Worm (Caenorhabditis elegans) whole organism, young adult: ENCODE results near the gene fbxa-136.

Experiments
- B0035.1 ChIP-seq: sonication (generic microtip); optimal IDR thresholded peaks from 2 replicates; lab custom pipeline; 2016; ENCODE audit warnings: missing genetic modification characterization, mild to moderate bottlenecking, missing compliant biosample characterization, missing genotype, missing genetic modification reagents
- B0261.1 ChIP-seq: sonication (generic microtip); optimal IDR thresholded peaks from 2 replicates; lab custom pipeline; 2016; ENCODE audit warnings: mild to moderate bottlenecking, missing genetic modification characterization, moderate library complexity, missing compliant biosample characterization
- C06A6.2 ChIP-seq: fragments of 200-800 bp; sonication (Bioruptor generic); conservative IDR thresholded peaks from 2 replicates; pipeline ENCODE4 v1.3.6; 2022; ENCODE audit warnings: missing genetic modification characterization, missing compliant biosample characterization
- D2030.7 ChIP-seq: fragments of 200-800 bp; sonication (Bioruptor generic); IDR thresholded peaks from 2 replicates; pipeline ENCODE4 v1.3.6; 2022; ENCODE audit warnings: missing genetic modification reagents, missing genetic modification characterization, missing compliant biosample characterization
- F33H1.4 ChIP-seq: fragments of 200-800 bp; sonication (Bioruptor generic); IDR thresholded peaks from 2 replicates; pipeline ENCODE4 v1.3.6; 2022; ENCODE audit warnings: missing genetic modification reagents, missing genetic modification characterization, missing compliant biosample characterization
- F55B11.4 ChIP-seq: sonication (generic microtip); optimal IDR thresholded peaks from 2 replicates; lab custom pipeline; 2016; ENCODE audit warnings: missing compliant biosample characterization, missing genetic modification characterization, borderline replicate concordance; ENCODE audit not compliant: insufficient read depth
- K11D2.4 ChIP-seq: fragments of 200-800 bp; sonication (Bioruptor generic); IDR thresholded peaks from 2 replicates; pipeline ENCODE4 v1.3.6; 2022; ENCODE audit warnings: missing genetic modification reagents, missing genetic modification characterization, missing compliant biosample characterization
- K12H6.12 ChIP-seq: fragments of 200-800 bp; sonication (Bioruptor generic); optimal IDR thresholded peaks from 2 replicates; lab custom pipeline; 2018; ENCODE audit warnings: mild to moderate bottlenecking, missing genetic modification characterization, missing compliant biosample characterization
- T26A5.8 ChIP-seq: sonication (generic microtip); optimal IDR thresholded peaks from 2 replicates; lab custom pipeline; 2016; ENCODE audit warnings: missing genetic modification characterization, missing compliant biosample characterization
- akir-1 ChIP-seq: fragments of 200-800 bp; sonication (Bioruptor generic); optimal IDR thresholded peaks from 2 replicates; lab custom pipeline; 2018; ENCODE audit warnings: mild to moderate bottlenecking, missing genetic modification characterization, moderate library complexity, missing compliant biosample characterization
- aptf-2 ChIP-seq: fragments of 200-800 bp; sonication (Bioruptor generic); conservative IDR thresholded peaks from 2 replicates; pipeline ENCODE4 v1.3.6; 2022; ENCODE audit warnings: missing genetic modification reagents, missing genetic modification characterization, missing compliant biosample characterization
- attf-3 ChIP-seq: fragments of 200-800 bp; sonication (Bioruptor generic); conservative IDR thresholded peaks from 2 replicates; pipeline ENCODE4 v1.3.6; 2022; ENCODE audit warnings: missing genetic modification reagents, missing genetic modification characterization, missing compliant biosample characterization
- attf-6 ChIP-seq: fragments of 200-800 bp; sonication (Bioruptor generic); IDR thresholded peaks from 2 replicates; pipeline ENCODE4 v1.3.6; 2022; ENCODE audit warnings: missing genetic modification reagents, missing genetic modification characterization, missing compliant biosample characterization
- chd-7 ChIP-seq: sonication (generic microtip); optimal IDR thresholded peaks from 2 replicates; lab custom pipeline; 2016; ENCODE audit warnings: mild to moderate bottlenecking, missing genetic modification characterization, moderate library complexity, missing compliant biosample characterization
- die-1 ChIP-seq: sonication (generic microtip); optimal IDR thresholded peaks from 2 replicates; lab custom pipeline; 2016; ENCODE audit warnings: missing genotype, mild to moderate bottlenecking, missing genetic modification characterization, missing compliant biosample characterization
- dox-1 ChIP-seq: fragments of 200-800 bp; sonication (Bioruptor generic); IDR thresholded peaks from 2 replicates; pipeline ENCODE4 v1.3.6; 2022; ENCODE audit warnings: missing genetic modification reagents, missing genetic modification characterization, missing compliant biosample characterization
- dpff-1 ChIP-seq: sonication (generic microtip); optimal IDR thresholded peaks from 2 replicates; lab custom pipeline; 2017; ENCODE audit warnings: mild to moderate bottlenecking, missing genetic modification characterization, missing compliant biosample characterization
- efl-1 ChIP-seq: fragments of 150-350 bp; optimal IDR thresholded peaks from 2 replicates; lab custom pipeline; 2014; ENCODE audit warnings: missing biosample characterization, missing genetic modification reagents, missing genetic modification characterization
- ets-4 ChIP-seq: fragments of 200-800 bp; sonication (Bioruptor generic); optimal IDR thresholded peaks from 2 replicates; lab custom pipeline; 2018; ENCODE audit warnings: mild to moderate bottlenecking, missing genetic modification characterization, missing compliant biosample characterization
- him-1 ChIP-seq: sonication (generic microtip); optimal IDR thresholded peaks from 2 replicates; lab custom pipeline; 2016; ENCODE audit warnings: missing genotype, missing genetic modification reagents, missing genetic modification characterization, missing compliant biosample characterization
- hlh-26 ChIP-seq: fragments of 200-800 bp; sonication (Bioruptor generic); conservative IDR thresholded peaks from 2 replicates; pipeline ENCODE4 v1.3.6; 2022; ENCODE audit warnings: missing genetic modification reagents, missing genetic modification characterization, missing compliant biosample characterization
- hmg-1.2 ChIP-seq: fragments of 200-800 bp; sonication (Bioruptor generic); IDR thresholded peaks from 2 replicates; pipeline ENCODE4 v1.3.6; 2022; ENCODE audit warnings: missing genetic modification reagents, missing genetic modification characterization, missing compliant biosample characterization
- hmg-20 ChIP-seq: fragments of 200-800 bp; sonication (Bioruptor generic); IDR thresholded peaks from 2 replicates; pipeline ENCODE4 v1.3.6; 2022; ENCODE audit warnings: missing genetic modification reagents, missing genetic modification characterization, missing compliant biosample characterization
- lag-1 ChIP-seq: fragments of 200-800 bp; sonication (Bioruptor generic); IDR thresholded peaks from 2 replicates; pipeline ENCODE4 v1.3.6; 2022; ENCODE audit warnings: missing genetic modification reagents, missing genetic modification characterization, missing compliant biosample characterization
- lin-26 ChIP-seq: fragments of 200-800 bp; sonication (Bioruptor generic); IDR thresholded peaks from 2 replicates; pipeline ENCODE4 v1.3.6; 2022; ENCODE audit warnings: missing genetic modification reagents, missing genetic modification characterization, missing compliant biosample characterization
- lin-35 ChIP-seq, 3 experiments: fragments of 150-350 bp in 2 of 3; sonication (generic microtip) in 1 of 3; optimal IDR thresholded peaks; 2 replicates each; lab custom pipeline; 2014 to 2018; ENCODE audit warnings: missing biosample characterization in 3 of 3, missing genetic modification characterization in 3 of 3, missing genetic modification reagents in 3 of 3
- mxl-1 ChIP-seq: sonication (generic microtip); optimal IDR thresholded peaks from 2 replicates; lab custom pipeline; 2016; ENCODE audit warnings: missing genetic modification characterization, missing compliant biosample characterization
- nfya-1 ChIP-seq: sonication (generic microtip); optimal IDR thresholded peaks from 2 replicates; lab custom pipeline; 2017; ENCODE audit warnings: antibody characterized with exemption, missing compliant biosample characterization, missing genetic modification characterization, borderline replicate concordance; ENCODE audit not compliant: insufficient read depth
- nhr-120 ChIP-seq: fragments of 200-800 bp; sonication (Bioruptor generic); IDR thresholded peaks from 2 replicates; pipeline ENCODE4 v1.3.6; 2022; ENCODE audit warnings: missing genetic modification characterization, missing compliant biosample characterization
- nhr-90 ChIP-seq: sonication (generic microtip); optimal IDR thresholded peaks from 2 replicates; lab custom pipeline; 2016; ENCODE audit warnings: missing genotype, mild to moderate bottlenecking, missing genetic modification characterization, missing compliant biosample characterization
- pbrm-1 ChIP-seq: fragments of 200-800 bp; sonication (Bioruptor generic); IDR thresholded peaks from 2 replicates; pipeline ENCODE4 v1.3.6; 2022; ENCODE audit warnings: missing genetic modification reagents, missing genetic modification characterization, missing compliant biosample characterization
- pha-4 ChIP-seq: fragments of 150-350 bp; sonication (generic microtip); optimal IDR thresholded peaks from 2 replicates; lab custom pipeline; 2014; ENCODE audit warnings: missing biosample characterization, missing genetic modification reagents, missing genetic modification characterization
- rec-8 ChIP-seq, 2 experiments: sonication (generic microtip); optimal IDR thresholded peaks; 2 replicates each; lab custom pipeline; 2016; ENCODE audit warnings: mild to moderate bottlenecking in 2 of 2, missing genetic modification characterization in 2 of 2, missing genetic modification reagents in 2 of 2, missing genotype in 2 of 2, missing biosample characterization in 1 of 2, missing compliant biosample characterization in 1 of 2, moderate library complexity in 1 of 2
- rpc-1 ChIP-seq, 2 experiments: fragments of 150-350 bp in 1 of 2; sonication (generic microtip) in 1 of 2; optimal IDR thresholded peaks; 2 replicates each; lab custom pipeline; 2014 to 2018; ENCODE audit warnings: missing biosample characterization in 1 of 2, missing genetic modification characterization in 1 of 2, missing genetic modification reagents in 1 of 2, missing genotype in 1 of 2
- sea-2 ChIP-seq: fragments of 200-800 bp; sonication (Bioruptor generic); IDR thresholded peaks from 2 replicates; pipeline ENCODE4 v1.3.6; 2022; ENCODE audit warnings: missing genetic modification characterization, missing compliant biosample characterization
- snpc-4 ChIP-seq, 5 experiments: fragments of 150-350 bp in 1 of 5; sonication (generic microtip) in 4 of 5; optimal IDR thresholded peaks; 2 replicates each; lab custom pipeline; 2014 to 2018; ENCODE audit warnings: missing genetic modification characterization in 5 of 5, missing biosample characterization in 3 of 5, antibody characterized with exemption in 2 of 5, mild to moderate bottlenecking in 2 of 5, missing compliant biosample characterization in 2 of 5, missing genotype in 2 of 5, moderate library complexity in 2 of 5, missing genetic modification reagents in 1 of 5
- unc-130 ChIP-seq: sonication (generic microtip); optimal IDR thresholded peaks from 2 replicates; lab custom pipeline; 2016; ENCODE audit warnings: missing genetic modification reagents, missing genetic modification characterization, missing compliant biosample characterization
- xnd-1 ChIP-seq: sonication (generic microtip); optimal IDR thresholded peaks from 2 replicates; lab custom pipeline; 2016; ENCODE audit warnings: missing genotype, missing genetic modification reagents, missing genetic modification characterization, missing compliant biosample characterization
- zim-3 ChIP-seq: sonication (generic microtip); optimal IDR thresholded peaks from 2 replicates; lab custom pipeline; 2017; ENCODE audit warnings: mild to moderate bottlenecking, missing genetic modification characterization, moderate library complexity, missing compliant biosample characterization
- ztf-22 ChIP-seq: fragments of 200-800 bp; sonication (Bioruptor generic); optimal IDR thresholded peaks from 2 replicates; lab custom pipeline; 2018; ENCODE audit warnings: mild to moderate bottlenecking, missing genetic modification characterization, moderate library complexity, missing compliant biosample characterization
- ztf-25 ChIP-seq: fragments of 200-800 bp; sonication (Bioruptor generic); IDR thresholded peaks from 2 replicates; pipeline ENCODE4 v1.3.6; 2022; ENCODE audit warnings: missing genetic modification reagents, missing genetic modification characterization, missing compliant biosample characterization

Gene fbxa-136

DNA sequence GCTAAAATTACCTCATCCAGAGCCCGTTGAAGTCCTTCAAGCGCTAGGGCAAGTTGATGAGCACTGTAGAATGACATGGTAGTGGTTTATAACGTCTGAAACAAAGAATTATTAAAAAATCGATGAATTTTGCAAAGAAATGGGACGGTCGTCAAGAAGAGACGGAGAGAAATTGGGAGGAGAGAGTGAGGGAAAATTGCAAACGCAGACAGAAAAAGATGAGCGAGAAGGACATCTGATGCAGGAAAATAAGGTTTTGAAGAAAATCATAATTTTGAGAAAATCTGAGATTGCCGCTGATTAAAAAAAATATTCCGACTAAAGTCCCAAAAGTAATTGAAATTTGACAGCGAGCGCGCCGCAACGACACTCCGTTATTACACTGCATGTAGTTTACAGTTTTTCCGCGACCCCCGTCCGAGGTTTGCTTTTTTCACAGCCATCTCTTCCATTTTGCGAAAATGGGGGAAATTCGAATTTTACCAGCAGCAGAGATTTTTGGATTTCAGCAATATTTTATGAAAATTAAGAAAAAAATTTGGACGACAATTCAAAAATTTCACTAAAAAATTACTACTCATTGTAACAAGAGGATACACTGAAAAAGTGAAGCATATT, 17.6 kb downstream of the fbxa-136 start, which contains the start of gene C18D4.6:
Gene C18D4.6, minus strand, starts transcription at position 97 of the 618 bp plus-strand sequence.
- TF ChIP-seq lag-1 (GFP tag; lab: Robert Waterston, UW) (no peak), attf-3 (peak; percentile 79), dpff-1 (tag; lab: Kevin White, UChicago) (no peak), xnd-1 (no peak), B0035.1 (no peak), nhr-90 (no peak), die-1 (tag; lab: Kevin White, UChicago) (no peak), ets-4 (GFP tag; lab: Kevin White, UChicago) (no peak), hmg-1.2 (GFP tag; lab: Robert Waterston, UW) (peak; percentile 91), efl-1 (no peak), sea-2 (GFP tag; lab: Robert Waterston, UW) (no peak), lin-35 (GFP tag; optimal IDR thresholded peaks at IDR 0.05; lab: Kevin White, UChicago) (peak in 1 of 3 experiments; percentile 22), chd-7 (no peak), akir-1 (no peak), mxl-1 (no peak), pha-4 (tag; lab: Kevin White, UChicago) (no peak), F33H1.4 (GFP tag; lab: Robert Waterston, UW) (no peak), T26A5.8 (tag; lab: Kevin White, UChicago) (no peak)

DNA sequence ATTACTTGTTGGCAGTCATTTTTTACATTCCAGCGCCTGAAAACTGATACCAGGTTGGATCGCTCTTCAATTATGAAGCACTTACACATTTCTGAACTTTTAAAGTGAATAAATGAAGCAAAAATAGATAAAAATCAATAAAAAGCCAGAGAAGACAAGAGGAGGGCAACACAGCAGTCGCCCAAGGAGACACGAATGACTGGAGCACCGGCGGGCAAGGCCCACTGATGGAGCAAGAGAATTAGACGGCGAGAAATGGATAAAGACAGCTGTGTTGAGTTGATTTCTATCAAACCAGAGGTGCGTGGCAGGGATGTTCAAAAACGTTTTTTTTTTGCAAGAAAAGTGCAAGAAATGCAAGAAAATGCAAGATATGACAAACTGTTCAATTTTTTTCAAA, 18.5 kb downstream of the fbxa-136 start:
- no peak for TF ChIP-seq unc-130 (GFP tag; lab: Kevin White, UChicago)

DNA sequence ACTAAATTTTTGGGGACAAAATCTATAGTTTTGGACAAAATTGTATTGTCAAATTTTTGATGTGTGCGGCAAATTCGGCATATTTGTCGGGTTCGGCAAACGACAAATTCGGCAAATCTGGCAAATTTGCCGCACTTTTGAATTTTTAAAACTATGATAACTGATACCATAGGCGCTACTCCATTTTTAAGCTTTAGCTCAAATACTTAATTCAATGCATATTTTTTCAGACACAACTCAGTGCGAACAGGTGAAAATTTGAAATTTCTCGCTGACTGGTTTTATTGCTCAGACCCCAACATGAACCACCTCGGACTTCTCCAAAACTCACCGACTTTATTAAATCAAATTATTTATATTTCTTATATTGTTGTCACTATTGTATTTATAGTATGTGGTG, 19.5 kb downstream of the fbxa-136 start, which contains the start of gene srz-25:
Gene srz-25, plus strand, starts transcription at position 301 of the 400 bp plus-strand sequence.
- TF ChIP-seq zim-3 (tag; lab: Kevin White, UChicago) = no peak
- TF ChIP-seq ztf-22 (GFP tag; lab: Kevin White, UChicago) = no peak
- TF ChIP-seq lin-35 (GFP tag; optimal IDR thresholded peaks at IDR 0.05; lab: Kevin White, UChicago) = no peak
- TF ChIP-seq sea-2 (GFP tag; lab: Robert Waterston, UW) = no peak
- TF ChIP-seq nfya-1 = no peak
- no peak for TF ChIP-seq F55B11.4 (tag; lab: Kevin White, UChicago)
- TF ChIP-seq, all 124 proteins: peak for 0

DNA sequence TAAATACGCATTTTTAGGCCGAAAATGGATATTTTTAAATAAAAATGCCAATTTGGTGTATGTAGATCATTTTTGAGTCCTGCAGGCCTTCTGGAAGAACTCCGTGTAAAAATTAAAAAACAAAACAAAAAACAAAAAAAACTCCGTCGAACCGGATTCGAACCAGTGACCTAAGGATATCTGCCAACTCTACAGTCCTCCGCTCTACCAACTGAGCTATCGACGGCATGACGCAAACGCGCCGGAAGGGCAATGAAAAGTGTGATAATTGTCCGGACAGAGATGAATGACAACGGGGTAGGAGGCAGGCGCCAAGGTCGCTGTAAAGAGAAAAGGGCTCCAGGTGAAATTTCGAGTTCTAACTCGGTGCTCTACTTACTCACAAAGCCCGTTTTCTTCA, 21.5 kb downstream of the fbxa-136 start:
- TF ChIP-seq pbrm-1 (GFP tag; lab: Robert Waterston, UW) = peak; percentile 56; the same call in 1 of the 2 replicates
- TF ChIP-seq aptf-2 (GFP tag; lab: Robert Waterston, UW) = 0 out of 2 replicates have a peak, but pooled peaks have one; percentile 22
- 0 out of 2 replicates have a peak, but pooled peaks have one; percentile 57 for TF ChIP-seq ztf-25 (GFP tag; lab: Robert Waterston, UW)
- no peak for TF ChIP-seq K12H6.12 (tag; lab: Kevin White, UChicago)
- TF ChIP-seq lin-26 = peak; percentile 69
- TF ChIP-seq nhr-120 (GFP tag; lab: Robert Waterston, UW) = 0 out of 2 replicates have a peak, but pooled peaks have one; percentile 67
- TF ChIP-seq C06A6.2 = no peak
- no peak for TF ChIP-seq xnd-1
- TF ChIP-seq dox-1 (GFP tag; lab: Robert Waterston, UW) = peak; percentile 43; the same call in 1 of the 2 replicates
- peak; percentile 78 for TF ChIP-seq attf-6 (GFP tag; lab: Robert Waterston, UW)
- TF ChIP-seq him-1 (tag; lab: Kevin White, UChicago) = peak; percentile 36
- no peak for TF ChIP-seq snpc-4 (GFP tag; optimal IDR thresholded peaks at IDR 0.05; lab: Kevin White, UChicago)
- TF ChIP-seq snpc-4 (tag; optimal IDR thresholded peaks at IDR 0.05; lab: Kevin White, UChicago) = peak in 2 of 4 experiments; percentile 45 to 75
- peak; percentile 80 for TF ChIP-seq B0261.1
- TF ChIP-seq hmg-1.2 (GFP tag; lab: Robert Waterston, UW) = peak; percentile 55
- TF ChIP-seq hmg-20 (GFP tag; lab: Robert Waterston, UW) = 0 out of 2 replicates have a peak, but pooled peaks have one; percentile 20
- TF ChIP-seq nhr-90 = peak; percentile 20
- TF ChIP-seq die-1 (tag; lab: Kevin White, UChicago) = peak; percentile 68
- no peak for TF ChIP-seq hlh-26
- TF ChIP-seq rec-8 (tag; optimal IDR thresholded peaks at IDR 0.05; lab: Kevin White, UChicago) = peak; percentile 22 to 35
- no peak for TF ChIP-seq attf-3
- TF ChIP-seq D2030.7 (GFP tag; lab: Robert Waterston, UW) = 0 out of 2 replicates have a peak, but pooled peaks have one; percentile 18
- TF ChIP-seq K11D2.4 = no peak
- peak; percentile 63 for TF ChIP-seq rpc-1 (optimal IDR thresholded peaks at IDR 0.05; lab: Kevin White, UChicago)
- TF ChIP-seq rpc-1 (tag; optimal IDR thresholded peaks at IDR 0.05; lab: Kevin White, UChicago) = peak; percentile 82
